Fruit fly (Drosophila melanogaster) Kc167 (cell line): ENCODE measurements around the gene Aven.

Experiments
- Sin3A ChIP-seq: fragments of >200 bp; optimal IDR thresholded peaks from 2 replicates; lab custom pipeline; 2018; ENCODE audit warnings: missing external identifiers
- h ChIP-seq: fragments of >200 bp; optimal IDR thresholded peaks from 3 replicates; lab custom pipeline; 2018; ENCODE audit warnings: missing external identifiers
- insv ChIP-seq: fragments of >200 bp; optimal IDR thresholded peaks from 3 replicates; lab custom pipeline; 2018; ENCODE audit warnings: missing external identifiers
- psq ChIP-seq: fragments of >200 bp; optimal IDR thresholded peaks from 2 replicates; lab custom pipeline; 2017; ENCODE audit warnings: missing external identifiers

dm6 chrX:12580498-12581304 lies 48.7 kb downstream of the Aven start:
- TF ChIP-seq Sin3A (lab: Kevin White, UChicago) (no peak), psq (lab: Kevin White, UChicago) (no peak), insv (lab: Kevin White, UChicago) (no peak), h (lab: Kevin White, UChicago) (no peak)
